Fruit fly (Drosophila melanogaster) whole organism, wandering third instar larva: Measurements from ENCODE around the gene CG15200.

Experiments
- Abd-B ChIP-seq: fragments of >200 bp; optimal IDR thresholded peaks from 2 replicates; lab custom pipeline; 2017; ENCODE audit warnings: missing biosample characterization, missing genetic modification characterization
- CG32264 ChIP-seq: fragments of 200-800 bp; sonication (Bioruptor generic); optimal IDR thresholded peaks from 2 replicates; lab custom pipeline; 2016; ENCODE audit warnings: missing biosample characterization, missing genetic modification characterization
- CG9705 ChIP-seq: fragments of 200-800 bp; sonication (Bioruptor generic); optimal IDR thresholded peaks from 2 replicates; lab custom pipeline; 2018; ENCODE audit warnings: missing biosample characterization, mild to moderate bottlenecking, missing genetic modification characterization
- CrebA ChIP-seq: fragments of 200-800 bp; sonication (Bioruptor generic); optimal IDR thresholded peaks from 2 replicates; lab custom pipeline; 2016; ENCODE audit warnings: missing biosample characterization, mild to moderate bottlenecking, missing genetic modification characterization, borderline replicate concordance
- GATAd ChIP-seq: sonication (Bioruptor generic); optimal IDR thresholded peaks from 2 replicates; lab custom pipeline; 2016; ENCODE audit warnings: missing biosample characterization, missing genetic modification characterization
- HLH106 ChIP-seq: fragments of 200-800 bp; optimal IDR thresholded peaks from 3 replicates; lab custom pipeline; 2019; ENCODE audit warnings: missing biosample characterization, mild to moderate bottlenecking, missing genetic modification characterization, moderate library complexity
- Hnf4 ChIP-seq: fragments of 200-800 bp; sonication (Bioruptor generic); optimal IDR thresholded peaks from 2 replicates; lab custom pipeline; 2016; ENCODE audit warnings: missing biosample characterization, mild to moderate bottlenecking, missing genetic modification characterization
- Hr78 ChIP-seq: fragments of >200 bp; optimal IDR thresholded peaks from 2 replicates; lab custom pipeline; 2017; ENCODE audit warnings: missing biosample characterization, missing genetic modification characterization
- Hr83 ChIP-seq: fragments of 200-300 bp; sonication (Bioruptor generic); optimal IDR thresholded peaks from 2 replicates; lab custom pipeline; 2016; ENCODE audit warnings: missing biosample characterization, mild to moderate bottlenecking, missing genetic modification characterization, moderate library complexity; ENCODE audit not compliant: poor library complexity, severe bottlenecking
- Jra ChIP-seq: sonication (Bioruptor generic); optimal IDR thresholded peaks from 2 replicates; lab custom pipeline; 2016; ENCODE audit warnings: missing biosample characterization, missing genetic modification characterization
- Mio ChIP-seq: sonication (Bioruptor generic); optimal IDR thresholded peaks from 2 replicates; lab custom pipeline; 2016; ENCODE audit warnings: missing biosample characterization, missing genetic modification characterization
- Myc ChIP-seq: fragments of >200 bp; optimal IDR thresholded peaks from 2 replicates; lab custom pipeline; 2017
- N ChIP-seq: fragments of >200 bp; optimal IDR thresholded peaks from 2 replicates; lab custom pipeline; 2018; ENCODE audit warnings: missing biosample characterization, missing external identifiers, missing genetic modification characterization
- OdsH ChIP-seq: fragments of 200-800 bp; sonication (Bioruptor generic); optimal IDR thresholded peaks from 2 replicates; lab custom pipeline; 2016; ENCODE audit warnings: missing biosample characterization, mild to moderate bottlenecking, missing genetic modification characterization
- Rel ChIP-seq, 2 experiments: fragments of 200-800 bp; sonication (Bioruptor generic) in 1 of 2; optimal IDR thresholded peaks; 2 replicates in 1 of 2; 3 replicates in 1 of 2; lab custom pipeline; 2016 to 2019; ENCODE audit warnings: mild to moderate bottlenecking in 2 of 2, missing biosample characterization in 2 of 2, missing genetic modification characterization in 2 of 2, moderate library complexity in 1 of 2
- Sp1 ChIP-seq: fragments of 200-800 bp; sonication (Bioruptor generic); optimal IDR thresholded peaks from 3 replicates; lab custom pipeline; 2019; ENCODE audit warnings: missing biosample characterization, mild to moderate bottlenecking, missing genetic modification characterization, moderate library complexity
- br ChIP-seq: fragments of 200-800 bp; sonication (Bioruptor generic); optimal IDR thresholded peaks from 2 replicates; lab custom pipeline; 2016; ENCODE audit warnings: missing biosample characterization, missing genetic modification characterization
- brk ChIP-seq: fragments of 200-800 bp; sonication (Bioruptor generic); optimal IDR thresholded peaks from 2 replicates; lab custom pipeline; 2016; ENCODE audit warnings: missing biosample characterization, mild to moderate bottlenecking, missing genetic modification characterization
- dmrt93B ChIP-seq: fragments of 200-800 bp; sonication (Bioruptor generic); optimal IDR thresholded peaks from 2 replicates; lab custom pipeline; 2018; ENCODE audit warnings: missing biosample characterization, mild to moderate bottlenecking, missing genetic modification characterization
- dsf ChIP-seq: sonication (Bioruptor generic); optimal IDR thresholded peaks from 2 replicates; lab custom pipeline; 2016; ENCODE audit warnings: missing biosample characterization, missing genetic modification characterization, borderline replicate concordance
- ey ChIP-seq: fragments of 200-800 bp; sonication (Bioruptor generic); optimal IDR thresholded peaks from 2 replicates; lab custom pipeline; 2016; ENCODE audit warnings: missing biosample characterization, missing genetic modification characterization
- foxo ChIP-seq, 2 experiments: fragments of 200-800 bp; sonication (Bioruptor generic); optimal IDR thresholded peaks; 2 replicates in 1 of 2; 3 replicates in 1 of 2; lab custom pipeline; 2016 to 2017; ENCODE audit warnings: missing biosample characterization in 2 of 2, missing genetic modification characterization in 2 of 2
- fru ChIP-seq: fragments of 200-800 bp; sonication (Bioruptor generic); optimal IDR thresholded peaks from 3 replicates; lab custom pipeline; 2016; ENCODE audit warnings: missing biosample characterization, mild to moderate bottlenecking, missing genetic modification characterization
- h ChIP-seq: fragments of 200-800 bp; sonication (Bioruptor generic); optimal IDR thresholded peaks from 3 replicates; lab custom pipeline; 2016; ENCODE audit warnings: missing biosample characterization, mild to moderate bottlenecking, missing genetic modification characterization
- lola ChIP-seq: fragments of >200 bp; optimal IDR thresholded peaks from 2 replicates; lab custom pipeline; 2017; ENCODE audit warnings: missing biosample characterization, missing genetic modification characterization
- pan ChIP-seq: fragments of >200 bp; optimal IDR thresholded peaks from 2 replicates; lab custom pipeline; 2017
- psq ChIP-seq: fragments of 200-800 bp; sonication (Bioruptor generic); optimal IDR thresholded peaks from 3 replicates; lab custom pipeline; 2017; ENCODE audit warnings: missing biosample characterization, mild to moderate bottlenecking, missing genetic modification characterization, moderate library complexity
- rgr ChIP-seq: fragments of 200-800 bp; sonication (Bioruptor generic); optimal IDR thresholded peaks from 3 replicates; lab custom pipeline; 2016; ENCODE audit warnings: missing biosample characterization, mild to moderate bottlenecking, missing genetic modification characterization
- sage ChIP-seq: fragments of 200-800 bp; sonication (Bioruptor generic); optimal IDR thresholded peaks from 2 replicates; lab custom pipeline; 2016; ENCODE audit warnings: missing biosample characterization, mild to moderate bottlenecking, missing genetic modification characterization
- sv ChIP-seq: fragments of 200-800 bp; sonication (Bioruptor generic); optimal IDR thresholded peaks from 3 replicates; lab custom pipeline; 2016; ENCODE audit warnings: missing biosample characterization, missing genetic modification characterization
- tai ChIP-seq: sonication (Bioruptor generic); optimal IDR thresholded peaks from 2 replicates; lab custom pipeline; 2016; ENCODE audit warnings: missing biosample characterization, missing genetic modification characterization
- woc ChIP-seq: sonication (Bioruptor generic); optimal IDR thresholded peaks from 2 replicates; lab custom pipeline; 2016; ENCODE audit warnings: missing biosample characterization, mild to moderate bottlenecking, missing genetic modification characterization

The CG15200 gene

dm6 chrX:11147553-11148067 lies 35.1 kb upstream of the CG15200 start:
- TF ChIP-seq Abd-B (GFP tag; lab: Kevin White, UChicago) = no peak
- no peak for TF ChIP-seq psq (GFP tag; lab: Kevin White, UChicago)
- TF ChIP-seq Hnf4 = no peak
- no peak for TF ChIP-seq Mio
- no peak for TF ChIP-seq lola
- peak; percentile 4 for TF ChIP-seq h (GFP tag; lab: Kevin White, UChicago)
- no peak for TF ChIP-seq dmrt93B (GFP tag; lab: Kevin White, UChicago)
- no peak for TF ChIP-seq fru (GFP tag; lab: Kevin White, UChicago)
- TF ChIP-seq Sp1 (GFP tag; lab: Kevin White, UChicago) = no peak
- no peak for TF ChIP-seq CG9705
- no peak for TF ChIP-seq Hr83
- no peak for TF ChIP-seq Myc
- TF ChIP-seq dsf (GFP tag; lab: Kevin White, UChicago) = no peak
- no peak for TF ChIP-seq HLH106 (tag; lab: Kevin White, UChicago)
- no peak for TF ChIP-seq CG32264 (GFP tag; lab: Kevin White, UChicago)
- TF ChIP-seq Jra (GFP tag; lab: Kevin White, UChicago) = no peak
- TF ChIP-seq pan (lab: Kevin White, UChicago) = no peak
- no peak for TF ChIP-seq Rel (GFP tag; optimal IDR thresholded peaks at IDR 0.05; lab: Kevin White, UChicago)
- TF ChIP-seq Rel (tag; optimal IDR thresholded peaks at IDR 0.05; lab: Kevin White, UChicago) = no peak
- no peak for TF ChIP-seq sage (GFP tag; lab: Kevin White, UChicago)
- peak; percentile 27 for TF ChIP-seq N (GFP tag; lab: Kevin White, UChicago)
- no peak for TF ChIP-seq CrebA
- no peak for TF ChIP-seq Hr78 (GFP tag; lab: Kevin White, UChicago)
- peak; percentile 15 for TF ChIP-seq br (GFP tag; lab: Kevin White, UChicago)
- no peak for TF ChIP-seq OdsH (GFP tag; lab: Kevin White, UChicago)
- TF ChIP-seq brk = no peak
- TF ChIP-seq rgr (GFP tag; lab: Kevin White, UChicago) = no peak

dm6 chrX:11148272-11148835 lies 34.4 kb upstream of the CG15200 start, which contains the start of gene Ran:
TSS of gene Ran (minus strand) at chrX:11148716.
- TF ChIP-seq Abd-B (GFP tag; lab: Kevin White, UChicago) = no peak
- TF ChIP-seq dmrt93B (GFP tag; lab: Kevin White, UChicago) = no peak
- TF ChIP-seq HLH106 (tag; lab: Kevin White, UChicago) = peak; percentile 17
- TF ChIP-seq N (GFP tag; lab: Kevin White, UChicago) = peak; percentile 69

dm6 chrX:11149201-11149600 lies 33.5 kb upstream of the CG15200 start, which contains the start of gene Lint-1:
TSS of gene Lint-1 (plus strand) at chrX:11149323.
- TF ChIP-seq Mio (no peak), lola (no peak), rgr (GFP tag; lab: Kevin White, UChicago) (peak; percentile 26), Hr83 (peak; percentile 8), brk (no peak), CG32264 (GFP tag; lab: Kevin White, UChicago) (no peak), Hnf4 (peak; percentile 18), sage (GFP tag; lab: Kevin White, UChicago) (peak; percentile 4), h (GFP tag; lab: Kevin White, UChicago) (peak; percentile 40), GATAd (GFP tag; lab: Kevin White, UChicago) (no peak), br (GFP tag; lab: Kevin White, UChicago) (peak; percentile 18), sv (no peak), ey (GFP tag; lab: Kevin White, UChicago) (peak; percentile 33), Abd-B (GFP tag; lab: Kevin White, UChicago) (no peak), Sp1 (GFP tag; lab: Kevin White, UChicago) (peak; percentile 5), woc (peak; percentile 45), foxo (GFP tag; optimal IDR thresholded peaks at IDR 0.05; lab: Kevin White, UChicago) (peak in 1 of 2 experiments; percentile 7), fru (GFP tag; lab: Kevin White, UChicago) (peak; percentile 10)

dm6 chrX:11153413-11153812 lies 29.3 kb upstream of the CG15200 start:
- TF ChIP-seq dmrt93B (GFP tag; lab: Kevin White, UChicago) (no peak), sage (GFP tag; lab: Kevin White, UChicago) (peak; percentile 23), tai (no peak), Abd-B (GFP tag; lab: Kevin White, UChicago) (no peak), dsf (GFP tag; lab: Kevin White, UChicago) (no peak)
- TF ChIP-seq, all 38 proteins: peak for 1
